Worm (Caenorhabditis elegans) whole organism, late embryonic: ENCODE measurements around the gene fbxa-220.

Source experiments
- K02D7.2 ChIP-seq: sonication (generic microtip); optimal IDR thresholded peaks from 2 replicates; lab custom pipeline; 2017; ENCODE audit warnings: mild to moderate bottlenecking, missing genetic modification characterization, missing compliant biosample characterization
- T23F11.4 ChIP-seq: fragments of 200-800 bp; sonication (Bioruptor generic); optimal IDR thresholded peaks from 2 replicates; lab custom pipeline; 2018; ENCODE audit warnings: mild to moderate bottlenecking, missing genetic modification characterization, missing compliant biosample characterization
- ahr-1 ChIP-seq: sonication (generic microtip); optimal IDR thresholded peaks from 2 replicates; lab custom pipeline; 2016; ENCODE audit warnings: missing genetic modification characterization, missing compliant biosample characterization
- ama-1 ChIP-seq: fragments of 150-350 bp; optimal IDR thresholded peaks from 2 replicates; lab custom pipeline; 2014
- ceh-14 ChIP-seq: sonication (generic microtip); optimal IDR thresholded peaks from 2 replicates; lab custom pipeline; 2016; ENCODE audit warnings: missing genotype, missing genetic modification characterization, missing compliant biosample characterization
- ceh-18 ChIP-seq: sonication (generic microtip); optimal IDR thresholded peaks from 2 replicates; lab custom pipeline; 2016; ENCODE audit warnings: missing genetic modification characterization, missing compliant biosample characterization
- ceh-19 ChIP-seq: fragments of 200-800 bp; sonication (Bioruptor generic); optimal IDR thresholded peaks from 2 replicates; lab custom pipeline; 2018; ENCODE audit warnings: mild to moderate bottlenecking, missing genetic modification characterization, missing compliant biosample characterization
- ceh-2 ChIP-seq: sonication (generic microtip); optimal IDR thresholded peaks from 2 replicates; lab custom pipeline; 2016; ENCODE audit warnings: missing genotype, missing genetic modification characterization, missing compliant biosample characterization
- ceh-22 ChIP-seq: sonication (generic microtip); optimal IDR thresholded peaks from 2 replicates; lab custom pipeline; 2017; ENCODE audit warnings: missing biosample characterization, missing genetic modification characterization
- ceh-31 ChIP-seq: sonication (generic microtip); optimal IDR thresholded peaks from 2 replicates; lab custom pipeline; 2016; ENCODE audit warnings: missing genetic modification characterization, missing compliant biosample characterization
- ceh-34 ChIP-seq: sonication (generic microtip); optimal IDR thresholded peaks from 2 replicates; lab custom pipeline; 2016; ENCODE audit warnings: mild to moderate bottlenecking, missing genetic modification characterization, missing compliant biosample characterization
- dmd-4 ChIP-seq: sonication (generic microtip); optimal IDR thresholded peaks from 2 replicates; lab custom pipeline; 2016; ENCODE audit warnings: borderline replicate concordance, missing genetic modification characterization, missing compliant biosample characterization
- dve-1 ChIP-seq: sonication (generic microtip); optimal IDR thresholded peaks from 2 replicates; lab custom pipeline; 2017; ENCODE audit warnings: antibody characterized with exemption, mild to moderate bottlenecking, missing genetic modification characterization, missing compliant biosample characterization
- ets-4 ChIP-seq: sonication (generic microtip); optimal IDR thresholded peaks from 2 replicates; lab custom pipeline; 2016; ENCODE audit warnings: missing genetic modification characterization, missing compliant biosample characterization
- eyg-1 ChIP-seq: sonication (generic microtip); optimal IDR thresholded peaks from 2 replicates; lab custom pipeline; 2016; ENCODE audit warnings: missing genotype, missing genetic modification characterization, missing compliant biosample characterization
- fkh-6 ChIP-seq: sonication (generic microtip); optimal IDR thresholded peaks from 2 replicates; lab custom pipeline; 2016; ENCODE audit warnings: missing genetic modification characterization, missing compliant biosample characterization
- hlh-13 ChIP-seq: fragments of 200-800 bp; sonication (Bioruptor generic); optimal IDR thresholded peaks from 2 replicates; lab custom pipeline; 2018; ENCODE audit warnings: mild to moderate bottlenecking, missing genetic modification characterization, missing compliant biosample characterization
- hlh-30 ChIP-seq: sonication (generic microtip); optimal IDR thresholded peaks from 2 replicates; lab custom pipeline; 2017; ENCODE audit warnings: antibody characterized with exemption, missing genetic modification characterization, missing compliant biosample characterization; ENCODE audit not compliant: insufficient read depth
- lim-6 ChIP-seq: sonication (generic microtip); optimal IDR thresholded peaks from 2 replicates; lab custom pipeline; 2016; ENCODE audit warnings: missing genetic modification characterization, missing compliant biosample characterization
- madf-2 ChIP-seq: sonication (generic microtip); optimal IDR thresholded peaks from 2 replicates; lab custom pipeline; 2017; ENCODE audit warnings: missing genetic modification characterization, missing compliant biosample characterization
- mec-3 ChIP-seq: sonication (generic microtip); optimal IDR thresholded peaks from 2 replicates; lab custom pipeline; 2016; ENCODE audit warnings: borderline replicate concordance, missing genetic modification characterization, missing compliant biosample characterization
- nfya-1 ChIP-seq: sonication (generic microtip); optimal IDR thresholded peaks from 2 replicates; lab custom pipeline; 2017; ENCODE audit warnings: missing genetic modification characterization, mild to moderate bottlenecking, missing compliant biosample characterization, antibody characterized with exemption, moderate library complexity
- odd-2 ChIP-seq: sonication (generic microtip); optimal IDR thresholded peaks from 2 replicates; lab custom pipeline; 2017; ENCODE audit warnings: antibody characterized with exemption, mild to moderate bottlenecking, missing genetic modification characterization, missing compliant biosample characterization
- pag-3 ChIP-seq: sonication (generic microtip); optimal IDR thresholded peaks from 2 replicates; lab custom pipeline; 2016; ENCODE audit warnings: missing compliant biosample characterization, missing genetic modification characterization, borderline replicate concordance
- pax-1 ChIP-seq: fragments of 150-350 bp; optimal IDR thresholded peaks from 2 replicates; lab custom pipeline; 2014; ENCODE audit warnings: missing biosample characterization, missing genetic modification characterization
- pha-2 ChIP-seq: sonication (generic microtip); optimal IDR thresholded peaks from 2 replicates; lab custom pipeline; 2017; ENCODE audit warnings: mild to moderate bottlenecking, missing genetic modification characterization, missing compliant biosample characterization
- sdc-2 ChIP-seq: sonication (generic microtip); optimal IDR thresholded peaks from 2 replicates; lab custom pipeline; 2016; ENCODE audit warnings: missing genotype, missing genetic modification characterization, missing compliant biosample characterization
- sox-2 ChIP-seq: fragments of 200-800 bp; sonication (Bioruptor generic); IDR thresholded peaks from 2 replicates; pipeline ENCODE4 v1.3.6; 2022; ENCODE audit warnings: missing genetic modification reagents, missing genetic modification characterization, missing compliant biosample characterization
- sox-4 ChIP-seq: sonication (generic microtip); optimal IDR thresholded peaks from 2 replicates; lab custom pipeline; 2017; ENCODE audit warnings: mild to moderate bottlenecking, missing genetic modification characterization, inconsistent platforms, missing compliant biosample characterization
- tbx-2 ChIP-seq: sonication (generic microtip); optimal IDR thresholded peaks from 2 replicates; lab custom pipeline; 2016; ENCODE audit warnings: missing genetic modification characterization, missing compliant biosample characterization
- unc-3 ChIP-seq, 2 experiments: fragments of 200-800 bp in 1 of 2; sonication (Bioruptor generic) in 1 of 2; sonication (generic microtip) in 1 of 2; conservative IDR thresholded peaks in 1 of 2; optimal IDR thresholded peaks in 1 of 2; 2 replicates each; pipeline versions ENCODE4 v1.3.6 to Lab custom; 2016 to 2022; ENCODE audit warnings: missing compliant biosample characterization in 2 of 2, missing genetic modification characterization in 2 of 2, missing genetic modification reagents in 1 of 2
- unc-86 ChIP-seq: sonication (generic microtip); optimal IDR thresholded peaks from 2 replicates; lab custom pipeline; 2016; ENCODE audit warnings: missing genetic modification characterization, missing compliant biosample characterization
- zip-5 ChIP-seq: sonication (generic microtip); optimal IDR thresholded peaks from 2 replicates; lab custom pipeline; 2016; ENCODE audit warnings: missing genetic modification characterization, missing compliant biosample characterization

Gene fbxa-220

ce11 chrIII:11492489-11492888, 8.5 kb upstream of the fbxa-220 start (continued):
- no peak for TF ChIP-seq ceh-31 (tag; lab: Kevin White, UChicago)

ce11 chrIII:11490221-11490620, 6.2 kb upstream of the fbxa-220 start:
- TF ChIP-seq ahr-1 (tag; lab: Kevin White, UChicago) (no peak), unc-3 (GFP tag; conservative IDR thresholded peaks at IDR 0.05; lab: Robert Waterston, UW) (no peak), unc-3 (tag; optimal IDR thresholded peaks at IDR 0.05; lab: Kevin White, UChicago) (no peak), zip-5 (tag; lab: Kevin White, UChicago) (no peak), sox-4 (tag; lab: Kevin White, UChicago) (no peak), nfya-1 (peak; percentile 89), fkh-6 (tag; lab: Kevin White, UChicago) (no peak)

ce11 chrIII:11489601-11490000, 5.6 kb upstream of the fbxa-220 start:
- TF ChIP-seq ahr-1 (tag; lab: Kevin White, UChicago) (no peak), nfya-1 (peak; percentile 66)

ce11 chrIII:11488662-11489349, 4.8 kb upstream of the fbxa-220 start:
- TF ChIP-seq eyg-1 (tag; lab: Kevin White, UChicago): no peak
- TF ChIP-seq nfya-1: peak; percentile 64
- TF ChIP-seq, all 69 proteins: peak for 1

ce11 chrIII:11487245-11487644, 3.3 kb upstream of the fbxa-220 start, which contains the start of gene popl-5:
popl-5 (minus strand) TSS chrIII:11487345.
- TF ChIP-seq T23F11.4 (GFP tag; lab: Kevin White, UChicago) (no peak), ceh-22 (tag; lab: Kevin White, UChicago) (no peak), dmd-4 (tag; lab: Kevin White, UChicago) (no peak), pax-1 (tag; lab: Kevin White, UChicago) (no peak)

ce11 chrIII:11481309-11481845, 2.6 kb downstream of the fbxa-220 start:
- TF ChIP-seq sox-4 (tag; lab: Kevin White, UChicago): peak; percentile 13
- TF ChIP-seq ceh-34 (tag; lab: Kevin White, UChicago): peak; percentile 40
- TF ChIP-seq ceh-31 (tag; lab: Kevin White, UChicago): peak; percentile 39
- TF ChIP-seq unc-86 (tag; lab: Kevin White, UChicago): no peak
- peak; percentile 55 for TF ChIP-seq nfya-1
- no peak for TF ChIP-seq hlh-13 (GFP tag; lab: Kevin White, UChicago)
- TF ChIP-seq madf-2 (tag; lab: Kevin White, UChicago): no peak
- no peak for TF ChIP-seq sox-2 (GFP tag; lab: Robert Waterston, UW)
- TF ChIP-seq eyg-1 (tag; lab: Kevin White, UChicago): peak; percentile 41
- TF ChIP-seq odd-2 (tag; lab: Kevin White, UChicago): no peak
- TF ChIP-seq hlh-30 (tag; lab: Kevin White, UChicago): peak; percentile 29
- TF ChIP-seq ceh-14: no peak
- peak; percentile 50 for TF ChIP-seq tbx-2 (tag; lab: Kevin White, UChicago)
- peak; percentile 37 for TF ChIP-seq sdc-2 (tag; lab: Kevin White, UChicago)

- TF ChIP-seq mec-3 (tag; lab: Kevin White, UChicago) (no peak), K02D7.2 (tag; lab: Kevin White, UChicago) (no peak), pag-3 (tag; lab: Kevin White, UChicago) (no peak), nfya-1 (no peak), ahr-1 (tag; lab: Kevin White, UChicago) (no peak), ceh-2 (tag; lab: Kevin White, UChicago) (no peak), hlh-13 (GFP tag; lab: Kevin White, UChicago) (no peak), ama-1 (lab: Kevin White, UChicago) (no peak), T23F11.4 (GFP tag; lab: Kevin White, UChicago) (no peak), lim-6 (tag; lab: Kevin White, UChicago) (no peak), dve-1 (tag; lab: Kevin White, UChicago) (no peak), ceh-18 (no peak), ets-4 (no peak), pha-2 (no peak), ceh-19 (GFP tag; lab: Kevin White, UChicago) (no peak), sox-4 (tag; lab: Kevin White, UChicago) (no peak)
Observed at ce11 chrIII:11478468-11479363, 5.3 kb downstream of the fbxa-220 start.
